Fruit fly (Drosophila melanogaster): Measurements from ENCODE around the gene dop.
A peak's percentile ranks its signal among the peaks of the same experiment; 100 is the strongest.

The dop gene

DNA sequence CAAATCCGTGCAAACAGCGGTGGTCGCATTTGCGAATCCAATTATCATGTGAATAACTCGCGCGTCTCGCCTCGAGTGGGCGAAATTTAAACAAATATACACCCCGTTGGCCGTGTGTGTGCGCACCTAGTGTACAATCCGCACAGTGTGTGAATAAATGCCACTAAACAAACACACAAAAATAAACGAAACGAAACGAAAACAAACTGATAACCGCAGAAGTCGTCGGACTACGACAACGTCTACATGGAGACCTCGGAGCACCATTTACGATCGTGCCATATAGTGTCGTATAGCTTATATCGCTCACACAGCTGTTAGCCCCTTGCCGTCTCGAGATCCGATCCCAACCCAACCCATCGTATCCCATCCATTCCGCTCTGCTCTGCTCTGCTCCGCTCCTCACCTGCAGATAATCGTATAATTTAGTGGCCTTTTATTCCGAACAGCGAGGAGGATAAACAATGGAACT lies 707 bp downstream of the dop start (continued):
- TF ChIP-seq nerfin-1 (tag; optimal IDR thresholded peaks at IDR 0.05) (peak; percentile 72), CG5953 (GFP tag; IDR thresholded peaks at IDR 0.05) (no peak), Dll (GFP tag; IDR thresholded peaks at IDR 0.05; ENCODE audit: partially characterized antibody) (no peak), ham (GFP tag; IDR thresholded peaks at IDR 0.05) (peak; percentile 44; the same call in 1 of the 2 replicates), CG17802 (tag; optimal IDR thresholded peaks at IDR 0.05) (peak; percentile 39), seq (GFP tag; IDR thresholded peaks at IDR 0.05) (peak; percentile 70; the same call in 1 of the 2 replicates), vnd (GFP tag; IDR thresholded peaks at IDR 0.05; ENCODE audit: partially characterized antibody) (no peak), trh (GFP tag; optimal IDR thresholded peaks at IDR 0.05) (no peak), CkIIα-i1 (GFP tag; IDR thresholded peaks at IDR 0.05) (no peak), tgo (GFP tag; IDR thresholded peaks at IDR 0.05) (peak; percentile 30; the same call in 1 of the 3 replicates), CG4404 (GFP tag; IDR thresholded peaks at IDR 0.05) (no peak), CG8281 (tag; optimal IDR thresholded peaks at IDR 0.05) (peak; percentile 55), HmgZ (tag; optimal IDR thresholded peaks at IDR 0.05) (peak; percentile 85), CG9797 (GFP tag; optimal IDR thresholded peaks at IDR 0.05) (no peak), CG7271 (tag; optimal IDR thresholded peaks at IDR 0.05) (peak; percentile 49), slbo (GFP tag; IDR thresholded peaks at IDR 0.05) (0 out of 2 replicates have a peak, but pooled peaks have one; percentile 14), CG11093 (GFP tag; IDR thresholded peaks at IDR 0.05) (0 out of 3 replicates have a peak, but pooled peaks have one; percentile 25), CG11696 (GFP tag; IDR thresholded peaks at IDR 0.05) (peak; percentile 52; the same call in 1 of the 2 replicates), pum (GFP tag; optimal IDR thresholded peaks at IDR 0.05) (no peak), caup (GFP tag; optimal IDR thresholded peaks at IDR 0.05; ENCODE audit: severe bottlenecking) (peak; percentile 91), CG18011 (GFP tag; optimal IDR thresholded peaks at IDR 0.05) (peak; percentile 48), CG10431 (GFP tag; optimal IDR thresholded peaks at IDR 0.05) (peak; percentile 100), CG8388 (GFP tag; optimal IDR thresholded peaks at IDR 0.05) (peak; percentile 63), CG12155 (GFP tag; optimal IDR thresholded peaks at IDR 0.05) (no peak), CG31441 (GFP tag; IDR thresholded peaks at IDR 0.05) (no peak), abd-A (tag; optimal IDR thresholded peaks at IDR 0.05) (no peak), Fer3 (tag; optimal IDR thresholded peaks at IDR 0.05) (peak; percentile 73), CG14441 (GFP tag; IDR thresholded peaks at IDR 0.05) (peak; percentile 60; the same call in 1 of the 2 replicates), Hr78 (GFP tag; optimal IDR thresholded peaks at IDR 0.05) (no peak), CG13424 (tag; optimal IDR thresholded peaks at IDR 0.05) (peak; percentile 64), bsh (GFP tag; optimal IDR thresholded peaks at IDR 0.05) (peak in 1 of 2 experiments; percentile 56), CG2712 (tag; optimal IDR thresholded peaks at IDR 0.05) (no peak), CG7963 (GFP tag; IDR thresholded peaks at IDR 0.05; ENCODE audit: partially characterized antibody) (no peak), unpg (GFP tag; optimal IDR thresholded peaks at IDR 0.05) (peak; percentile 64), CG4854 (GFP tag; optimal IDR thresholded peaks at IDR 0.05) (peak; percentile 63), Elba2 (GFP tag; optimal IDR thresholded peaks at IDR 0.05) (no peak), ems (GFP tag; optimal IDR thresholded peaks at IDR 0.05) (no peak), CG30020 (tag; optimal IDR thresholded peaks at IDR 0.05) (no peak), CG12104 (GFP tag; optimal IDR thresholded peaks at IDR 0.05) (no peak), da (GFP tag; optimal IDR thresholded peaks at IDR 0.05) (peak; percentile 62), CG32767 (GFP tag; IDR thresholded peaks at IDR 0.05) (no peak; the same call in 1 of the 2 replicates), CG17568 (GFP tag; optimal IDR thresholded peaks at IDR 0.05) (no peak), HLH4C (GFP tag; IDR thresholded peaks at IDR 0.05; ENCODE audit: partially characterized antibody) (no peak), H2.0 (GFP tag; IDR thresholded peaks at IDR 0.05) (no peak), CG15514 (GFP tag; optimal IDR thresholded peaks at IDR 0.05) (peak; percentile 56), mam (GFP tag; optimal IDR thresholded peaks at IDR 0.05) (no peak), CG6854 (GFP tag; optimal IDR thresholded peaks at IDR 0.05) (peak; percentile 73), sim (GFP tag; IDR thresholded peaks at IDR 0.05) (0 out of 2 replicates have a peak, but pooled peaks have one; percentile 36), CG8478 (optimal IDR thresholded peaks at IDR 0.05) (no peak)

All from whole organism, embryonic.